Fruit fly (Drosophila melanogaster) whole organism, embryonic: ENCODE results near the gene Sema5c.

Source experiments
- Adf1 ChIP-seq: fragments of 200-800 bp; sonication (Bioruptor generic); IDR thresholded peaks from 2 replicates; pipeline ENCODE4 v1.3.6; 2022; ENCODE audit warnings: missing biosample characterization, missing genetic modification characterization
- Antp ChIP-seq: fragments of 200-800 bp; sonication (Bioruptor generic); optimal IDR thresholded peaks from 3 replicates; lab custom pipeline; 2016; ENCODE audit warnings: missing biosample characterization, missing genetic modification characterization
- CG1024 ChIP-seq: fragments of 200-800 bp; sonication (Bioruptor generic); IDR thresholded peaks from 2 replicates; pipeline ENCODE4 v1.3.6; 2022; ENCODE audit warnings: missing biosample characterization, missing genetic modification characterization
- CG10274 ChIP-seq: fragments of 200-800 bp; sonication (Bioruptor generic); optimal IDR thresholded peaks from 3 replicates; lab custom pipeline; 2017; ENCODE audit warnings: missing biosample characterization, mild to moderate bottlenecking, missing genetic modification characterization
- CG10462 ChIP-seq: fragments of 200-800 bp; sonication (Bioruptor generic); optimal IDR thresholded peaks from 2 replicates; lab custom pipeline; 2016; ENCODE audit warnings: missing biosample characterization, missing genetic modification characterization
- CG11247 ChIP-seq: fragments of 200-800 bp; sonication (Bioruptor generic); IDR thresholded peaks from 2 replicates; pipeline ENCODE4 v1.3.6; 2022; ENCODE audit warnings: missing biosample characterization, missing genetic modification characterization
- CG11560 ChIP-seq: fragments of 200-800 bp; sonication (Bioruptor generic); IDR thresholded peaks from 3 replicates; pipeline ENCODE4 v1.3.6; 2022; ENCODE audit warnings: missing biosample characterization, missing genetic modification characterization
- CG12659 ChIP-seq: fragments of 200-800 bp; sonication (Bioruptor generic); optimal IDR thresholded peaks from 3 replicates; lab custom pipeline; 2017; ENCODE audit warnings: mild to moderate bottlenecking, missing biosample characterization, missing genetic modification reagents, missing genetic modification characterization
- CG14710 ChIP-seq: fragments of 200-800 bp; sonication (Bioruptor generic); optimal IDR thresholded peaks from 3 replicates; lab custom pipeline; 2019; ENCODE audit warnings: missing biosample characterization, mild to moderate bottlenecking, missing genetic modification characterization, moderate library complexity
- CG1602 ChIP-seq: fragments of 200-800 bp; sonication (Bioruptor generic); optimal IDR thresholded peaks from 3 replicates; lab custom pipeline; 2016; ENCODE audit warnings: missing biosample characterization, missing genetic modification characterization
- CG17186 ChIP-seq: fragments of 200-800 bp; sonication (Bioruptor generic); optimal IDR thresholded peaks from 3 replicates; lab custom pipeline; 2017; ENCODE audit warnings: missing biosample characterization, missing genetic modification reagents, missing genetic modification characterization
- CG17568 ChIP-seq: fragments of 200-800 bp; sonication (Bioruptor generic); optimal IDR thresholded peaks from 2 replicates; lab custom pipeline; 2018; ENCODE audit warnings: missing biosample characterization, mild to moderate bottlenecking, missing genetic modification characterization, moderate library complexity
- CG18011 ChIP-seq: fragments of 200-800 bp; sonication (Bioruptor generic); optimal IDR thresholded peaks from 2 replicates; lab custom pipeline; 2017; ENCODE audit warnings: missing biosample characterization, missing genetic modification characterization, mild to moderate bottlenecking, moderate library complexity, missing genotype
- CG1832 ChIP-seq: fragments of 200-800 bp; sonication (Bioruptor generic); optimal IDR thresholded peaks from 2 replicates; lab custom pipeline; 2017; ENCODE audit warnings: missing biosample characterization, mild to moderate bottlenecking, missing genetic modification characterization, inconsistent platforms
- CG31388 ChIP-seq: fragments of 200-800 bp; sonication (Bioruptor generic); optimal IDR thresholded peaks from 2 replicates; lab custom pipeline; 2016; ENCODE audit warnings: missing biosample characterization, missing genetic modification characterization
- CG34376 ChIP-seq: fragments of 200-800 bp; sonication (Bioruptor generic); optimal IDR thresholded peaks from 2 replicates; lab custom pipeline; 2018; ENCODE audit warnings: missing biosample characterization, mild to moderate bottlenecking, missing genetic modification characterization
- CG42726 ChIP-seq: fragments of 200-800 bp; sonication (Bioruptor generic); IDR thresholded peaks from 2 replicates; pipeline ENCODE4 v1.3.6; 2022; ENCODE audit warnings: missing biosample characterization, missing genetic modification characterization; ENCODE audit not compliant: partially characterized antibody
- CG4328 ChIP-seq: fragments of 200-800 bp; sonication (Bioruptor generic); optimal IDR thresholded peaks from 3 replicates; lab custom pipeline; 2017; ENCODE audit warnings: missing biosample characterization, missing genetic modification reagents, missing genetic modification characterization
- CG6272 ChIP-seq: fragments of 200-800 bp; sonication (Bioruptor generic); IDR thresholded peaks from 2 replicates; pipeline ENCODE4 v1.3.6; 2022; ENCODE audit warnings: missing biosample characterization, missing genetic modification characterization
- CG6654 ChIP-seq: fragments of 200-800 bp; sonication (Bioruptor generic); optimal IDR thresholded peaks from 2 replicates; lab custom pipeline; 2017; ENCODE audit warnings: missing biosample characterization, mild to moderate bottlenecking, missing genetic modification characterization
- D19A ChIP-seq: fragments of 200-800 bp; optimal IDR thresholded peaks from 3 replicates; lab custom pipeline; 2019; ENCODE audit warnings: missing biosample characterization, mild to moderate bottlenecking, missing genetic modification characterization, moderate library complexity
- Dip2 ChIP-seq: fragments of 200-800 bp; sonication (Bioruptor generic); IDR thresholded peaks from 2 replicates; pipeline ENCODE4 v1.3.6; 2022; ENCODE audit warnings: missing biosample characterization, missing genetic modification characterization
- Dip3 ChIP-seq: fragments of 200-800 bp; sonication (Bioruptor generic); optimal IDR thresholded peaks from 3 replicates; lab custom pipeline; 2016; ENCODE audit warnings: missing biosample characterization, missing genetic modification characterization
- Dll ChIP-seq: fragments of 200-800 bp; sonication (Bioruptor generic); IDR thresholded peaks from 4 replicates; pipeline ENCODE4 v1.3.6; 2022; ENCODE audit warnings: missing biosample characterization, missing genetic modification characterization; ENCODE audit not compliant: partially characterized antibody
- E2f1 ChIP-seq: fragments of 200-800 bp; sonication (Bioruptor generic); IDR thresholded peaks from 2 replicates; pipeline ENCODE4 v1.3.6; 2022; ENCODE audit warnings: missing biosample characterization, missing genetic modification characterization
- Ets97D ChIP-seq: fragments of 200-800 bp; sonication (Bioruptor generic); optimal IDR thresholded peaks from 3 replicates; lab custom pipeline; 2016; ENCODE audit warnings: missing biosample characterization, missing genetic modification characterization
- Hand ChIP-seq: fragments of 200-800 bp; sonication (Bioruptor generic); optimal IDR thresholded peaks from 2 replicates; lab custom pipeline; 2017; ENCODE audit warnings: mild to moderate bottlenecking, missing biosample characterization, missing genetic modification reagents, missing genetic modification characterization
- NC2α ChIP-seq: fragments of 200-800 bp; sonication (Bioruptor generic); optimal IDR thresholded peaks from 2 replicates; lab custom pipeline; 2016; ENCODE audit warnings: missing biosample characterization, missing genetic modification characterization
- NFAT ChIP-seq: fragments of 200-800 bp; sonication (Bioruptor generic); IDR thresholded peaks from 2 replicates; pipeline ENCODE4 v1.3.6; 2022; ENCODE audit warnings: missing biosample characterization, missing genetic modification characterization
- Scr ChIP-seq: fragments of 200-800 bp; sonication (Bioruptor generic); IDR thresholded peaks from 2 replicates; pipeline ENCODE4 v1.3.6; 2022; ENCODE audit warnings: missing biosample characterization, missing genetic modification characterization; ENCODE audit not compliant: partially characterized antibody
- YL-1 ChIP-seq: fragments of 200-800 bp; sonication (Bioruptor generic); optimal IDR thresholded peaks from 3 replicates; lab custom pipeline; 2017; ENCODE audit warnings: missing biosample characterization, mild to moderate bottlenecking, missing genetic modification characterization
- ab ChIP-seq: fragments of 200-800 bp; sonication (Bioruptor generic); optimal IDR thresholded peaks from 2 replicates; lab custom pipeline; 2016; ENCODE audit warnings: missing biosample characterization, missing genetic modification characterization
- abd-A ChIP-seq: fragments of 200-800 bp; sonication (Bioruptor generic); optimal IDR thresholded peaks from 3 replicates; lab custom pipeline; 2019; ENCODE audit warnings: missing biosample characterization, mild to moderate bottlenecking, missing genetic modification characterization, moderate library complexity
- ara ChIP-seq: fragments of 200-800 bp; sonication (Bioruptor generic); IDR thresholded peaks from 2 replicates; pipeline ENCODE4 v1.3.6; 2022; ENCODE audit warnings: missing biosample characterization, missing genetic modification characterization
- corto ChIP-seq: fragments of 200-800 bp; sonication (Bioruptor generic); optimal IDR thresholded peaks from 2 replicates; lab custom pipeline; 2016; ENCODE audit warnings: missing biosample characterization, mild to moderate bottlenecking, missing genetic modification characterization, moderate library complexity
- da ChIP-seq: fragments of 200-800 bp; sonication (Bioruptor generic); optimal IDR thresholded peaks from 2 replicates; lab custom pipeline; 2016; ENCODE audit warnings: missing biosample characterization, missing genetic modification characterization
- dimm ChIP-seq: fragments of 200-800 bp; sonication (Bioruptor generic); IDR thresholded peaks from 2 replicates; pipeline ENCODE4 v1.3.6; 2022; ENCODE audit warnings: missing biosample characterization, missing genetic modification characterization
- eve ChIP-seq, 2 experiments: fragments of >200 bp; optimal IDR thresholded peaks; 2 replicates each; lab custom pipeline; 2017; ENCODE audit warnings: missing biosample characterization in 2 of 2, missing genetic modification characterization in 2 of 2
- fd96Cb ChIP-seq: fragments of 200-800 bp; sonication (Bioruptor generic); optimal IDR thresholded peaks from 2 replicates; lab custom pipeline; 2018; ENCODE audit warnings: missing biosample characterization, mild to moderate bottlenecking, missing genetic modification characterization, moderate library complexity
- gfzf ChIP-seq: fragments of 200-800 bp; sonication (Bioruptor generic); optimal IDR thresholded peaks from 2 replicates; lab custom pipeline; 2016; ENCODE audit warnings: missing biosample characterization, mild to moderate bottlenecking, missing genetic modification characterization, moderate library complexity
- lov ChIP-seq, 2 experiments: fragments of 200-800 bp in 1 of 2; fragments of >200 bp in 1 of 2; sonication (Bioruptor generic) in 1 of 2; IDR thresholded peaks in 1 of 2; optimal IDR thresholded peaks in 1 of 2; 2 replicates in 1 of 2; 3 replicates in 1 of 2; pipeline versions ENCODE4 v1.3.6 to Lab custom; 2017 to 2022; ENCODE audit warnings: missing biosample characterization in 1 of 2, missing genetic modification characterization in 1 of 2
- pan ChIP-seq, 4 experiments: fragments of >200 bp in 3 of 4; fragments of 200-800 bp in 1 of 4; sonication (Bioruptor generic) in 1 of 4; optimal IDR thresholded peaks in 3 of 4; IDR thresholded peaks in 1 of 4; 2 replicates each; pipeline versions ENCODE4 v1.3.6 to Lab custom; 2017 to 2022; ENCODE audit warnings: missing biosample characterization in 2 of 4, missing genetic modification characterization in 2 of 4, mixed read lengths in 1 of 4
- scrt ChIP-seq: fragments of 200-800 bp; sonication (Bioruptor generic); optimal IDR thresholded peaks from 2 replicates; lab custom pipeline; 2018; ENCODE audit warnings: missing biosample characterization, mild to moderate bottlenecking, missing genetic modification characterization, moderate library complexity
- sob ChIP-seq: fragments of 200-800 bp; sonication (Bioruptor generic); IDR thresholded peaks from 2 replicates; pipeline ENCODE4 v1.3.6; 2022; ENCODE audit warnings: missing biosample characterization, missing genetic modification characterization
- toy ChIP-seq: fragments of 200-800 bp; sonication (Bioruptor generic); IDR thresholded peaks from 2 replicates; pipeline ENCODE4 v1.3.6; 2022; ENCODE audit warnings: missing biosample characterization, missing genetic modification characterization
- wor ChIP-seq: fragments of 200-800 bp; sonication (Bioruptor generic); IDR thresholded peaks from 2 replicates; pipeline ENCODE4 v1.3.6; 2022; ENCODE audit warnings: missing biosample characterization, missing genetic modification characterization
- zen ChIP-seq: fragments of 200-800 bp; sonication (Bioruptor generic); optimal IDR thresholded peaks from 3 replicates; lab custom pipeline; 2018; ENCODE audit warnings: missing biosample characterization, mild to moderate bottlenecking, missing genetic modification characterization, moderate library complexity
- zfh2 ChIP-seq: fragments of 200-800 bp; sonication (Bioruptor generic); optimal IDR thresholded peaks from 2 replicates; lab custom pipeline; 2016; ENCODE audit warnings: missing biosample characterization, missing genetic modification characterization

Sema5c gene

dm6 chr3L:12111081-12111958, 29.7 kb upstream of the Sema5c start (continued):
- TF ChIP-seq Adf1 = no peak
- TF ChIP-seq lov (optimal IDR thresholded peaks at IDR 0.05; lab: Kevin White, UChicago) = no peak
- no peak for TF ChIP-seq lov (GFP tag; IDR thresholded peaks at IDR 0.05; lab: Robert Waterston, UW)
- TF ChIP-seq Scr (GFP tag; lab: Robert Waterston, UW) = no peak
- peak; percentile 79 for TF ChIP-seq CG1602 (GFP tag; lab: Kevin White, UChicago)
- peak; percentile 82 for TF ChIP-seq E2f1 (GFP tag; lab: Robert Waterston, UW)
- TF ChIP-seq sob = peak; percentile 52
- no peak for TF ChIP-seq Ets97D (GFP tag; lab: Kevin White, UChicago)
- no peak for TF ChIP-seq YL-1 (GFP tag; lab: Kevin White, UChicago)
- no peak; the same call in 2 of the 3 replicates for TF ChIP-seq CG11560
- TF ChIP-seq D19A (tag; lab: Kevin White, UChicago) = peak; percentile 87
- TF ChIP-seq CG4328 = peak; percentile 57
- no peak for TF ChIP-seq NFAT
- no peak for TF ChIP-seq CG17568
- TF ChIP-seq CG10462 (GFP tag; lab: Kevin White, UChicago) = peak; percentile 29
- TF ChIP-seq gfzf (GFP tag; lab: Kevin White, UChicago) = no peak
- peak; percentile 29 for TF ChIP-seq CG6654
- no peak for TF ChIP-seq Antp (GFP tag; lab: Kevin White, UChicago)
- no peak for TF ChIP-seq da (GFP tag; lab: Kevin White, UChicago)
- TF ChIP-seq NC2α (GFP tag; lab: Kevin White, UChicago) = no peak
- peak; percentile 86 for TF ChIP-seq fd96Cb
- TF ChIP-seq wor (GFP tag; lab: Robert Waterston, UW) = peak; percentile 66
- no peak for TF ChIP-seq corto (GFP tag; lab: Kevin White, UChicago)
- no peak for TF ChIP-seq Dip2 (GFP tag; lab: Robert Waterston, UW)
- TF ChIP-seq CG6272 (GFP tag; lab: Robert Waterston, UW) = no peak
- TF ChIP-seq zfh2 = no peak
- TF ChIP-seq CG10274 (GFP tag; lab: Kevin White, UChicago) = no peak
- TF ChIP-seq ara (GFP tag; lab: Robert Waterston, UW) = peak; percentile 27; the same call in 1 of the 2 replicates
- peak; percentile 86 for TF ChIP-seq CG12659 (GFP tag; lab: Kevin White, UChicago)
- TF ChIP-seq CG17186 (GFP tag; lab: Kevin White, UChicago) = no peak
- no peak for TF ChIP-seq abd-A (tag; lab: Kevin White, UChicago)
- TF ChIP-seq CG1024 (GFP tag; lab: Robert Waterston, UW) = no peak
- no peak for TF ChIP-seq CG42726 (GFP tag; lab: Robert Waterston, UW)
- no peak for TF ChIP-seq CG34376 (GFP tag; lab: Kevin White, UChicago)
- no peak for TF ChIP-seq Hand (GFP tag; lab: Kevin White, UChicago)
- TF ChIP-seq zen = peak; percentile 82
- no peak for TF ChIP-seq dimm (GFP tag; lab: Robert Waterston, UW)
- no peak for TF ChIP-seq CG18011
- no peak for TF ChIP-seq Dip3 (GFP tag; lab: Kevin White, UChicago)
- no peak for TF ChIP-seq Dll
- TF ChIP-seq eve (GFP tag; optimal IDR thresholded peaks at IDR 0.05; lab: Kevin White, UChicago) = no peak
- no peak for TF ChIP-seq CG31388 (GFP tag; lab: Kevin White, UChicago)
- no peak for TF ChIP-seq pan (optimal IDR thresholded peaks at IDR 0.05; lab: Kevin White, UChicago)
- peak in 1 of 2 experiments; percentile 76 for TF ChIP-seq pan (GFP tag; optimal IDR thresholded peaks at IDR 0.05 in 1 of 2, IDR thresholded peaks at IDR 0.05 in 1 of 2)
- peak; percentile 16 for TF ChIP-seq CG1832 (GFP tag; lab: Kevin White, UChicago)
- TF ChIP-seq CG11247 (GFP tag; lab: Robert Waterston, UW) = no peak; the same call in 1 of the 2 replicates
- no peak for TF ChIP-seq ab
- no peak for TF ChIP-seq scrt
- TF ChIP-seq toy (GFP tag; lab: Robert Waterston, UW) = no peak
- peak; percentile 94 for TF ChIP-seq CG14710
